Worm (Caenorhabditis elegans) whole organism, late embryonic: ENCODE results near the gene gldi-11.

ENCODE experiments used
- C08G9.2 ChIP-seq: sonication (generic microtip); optimal IDR thresholded peaks from 2 replicates; lab custom pipeline; 2016; ENCODE audit warnings: mild to moderate bottlenecking, missing genetic modification characterization, moderate library complexity, missing compliant biosample characterization
- Y22D7AL.16 ChIP-seq: sonication (generic microtip); optimal IDR thresholded peaks from 2 replicates; lab custom pipeline; 2016; ENCODE audit warnings: missing genetic modification characterization, missing compliant biosample characterization
- ahr-1 ChIP-seq: sonication (generic microtip); optimal IDR thresholded peaks from 2 replicates; lab custom pipeline; 2016; ENCODE audit warnings: missing genetic modification characterization, missing compliant biosample characterization
- ama-1 ChIP-seq: fragments of 150-350 bp; optimal IDR thresholded peaks from 2 replicates; lab custom pipeline; 2014
- ceh-14 ChIP-seq: sonication (generic microtip); optimal IDR thresholded peaks from 2 replicates; lab custom pipeline; 2016; ENCODE audit warnings: missing genotype, missing genetic modification characterization, missing compliant biosample characterization
- ceh-2 ChIP-seq: sonication (generic microtip); optimal IDR thresholded peaks from 2 replicates; lab custom pipeline; 2016; ENCODE audit warnings: missing genotype, missing genetic modification characterization, missing compliant biosample characterization
- ceh-24 ChIP-seq: sonication (generic microtip); optimal IDR thresholded peaks from 2 replicates; lab custom pipeline; 2016; ENCODE audit warnings: mild to moderate bottlenecking, missing genetic modification characterization, missing compliant biosample characterization
- ceh-30 ChIP-seq: fragments of 150-350 bp; optimal IDR thresholded peaks from 2 replicates; lab custom pipeline; 2014; ENCODE audit warnings: missing biosample characterization, missing genetic modification characterization
- ceh-48 ChIP-seq: sonication (generic microtip); optimal IDR thresholded peaks from 2 replicates; lab custom pipeline; 2016; ENCODE audit warnings: missing genetic modification characterization, inconsistent platforms, missing compliant biosample characterization
- ceh-9 ChIP-seq: sonication (generic microtip); optimal IDR thresholded peaks from 2 replicates; lab custom pipeline; 2016; ENCODE audit warnings: mild to moderate bottlenecking, missing genetic modification characterization, inconsistent platforms, missing compliant biosample characterization
- elt-2 ChIP-seq: sonication (generic microtip); optimal IDR thresholded peaks from 2 replicates; lab custom pipeline; 2016; ENCODE audit warnings: missing genetic modification reagents, missing genetic modification characterization, missing compliant biosample characterization
- elt-4 ChIP-seq: sonication (generic microtip); optimal IDR thresholded peaks from 2 replicates; lab custom pipeline; 2016; ENCODE audit warnings: missing genetic modification characterization, missing compliant biosample characterization
- fkh-10 ChIP-seq: fragments of 150-350 bp; optimal IDR thresholded peaks from 2 replicates; lab custom pipeline; 2014; ENCODE audit warnings: missing biosample characterization, missing genetic modification reagents, missing genetic modification characterization
- gmeb-2 ChIP-seq: sonication (generic microtip); optimal IDR thresholded peaks from 2 replicates; lab custom pipeline; 2016; ENCODE audit warnings: missing genetic modification characterization, inconsistent platforms, missing compliant biosample characterization
- hlh-15 ChIP-seq: sonication (generic microtip); optimal IDR thresholded peaks from 2 replicates; lab custom pipeline; 2016; ENCODE audit warnings: missing genetic modification characterization, missing compliant biosample characterization
- hlh-6 ChIP-seq: sonication (generic microtip); optimal IDR thresholded peaks from 2 replicates; lab custom pipeline; 2016; ENCODE audit warnings: missing genotype, missing genetic modification characterization, missing compliant biosample characterization
- hlh-8 ChIP-seq: sonication (generic microtip); optimal IDR thresholded peaks from 2 replicates; lab custom pipeline; 2016; ENCODE audit warnings: missing genotype, missing genetic modification characterization, missing compliant biosample characterization
- lim-6 ChIP-seq: sonication (generic microtip); optimal IDR thresholded peaks from 2 replicates; lab custom pipeline; 2016; ENCODE audit warnings: missing genetic modification characterization, missing compliant biosample characterization
- nfya-1 ChIP-seq: sonication (generic microtip); optimal IDR thresholded peaks from 2 replicates; lab custom pipeline; 2017; ENCODE audit warnings: missing genetic modification characterization, mild to moderate bottlenecking, missing compliant biosample characterization, antibody characterized with exemption, moderate library complexity
- nhr-11 ChIP-seq: fragments of 150-350 bp; optimal IDR thresholded peaks from 2 replicates; lab custom pipeline; 2014; ENCODE audit warnings: missing biosample characterization, missing genetic modification characterization
- nhr-232 ChIP-seq: sonication (generic microtip); optimal IDR thresholded peaks from 2 replicates; lab custom pipeline; 2016; ENCODE audit warnings: missing genetic modification characterization, missing compliant biosample characterization
- odd-2 ChIP-seq: sonication (generic microtip); optimal IDR thresholded peaks from 2 replicates; lab custom pipeline; 2017; ENCODE audit warnings: antibody characterized with exemption, mild to moderate bottlenecking, missing genetic modification characterization, missing compliant biosample characterization
- pag-3 ChIP-seq: sonication (generic microtip); optimal IDR thresholded peaks from 2 replicates; lab custom pipeline; 2016; ENCODE audit warnings: missing compliant biosample characterization, missing genetic modification characterization, borderline replicate concordance
- pat-9 ChIP-seq: fragments of 200-800 bp; sonication (Bioruptor generic); optimal IDR thresholded peaks from 2 replicates; lab custom pipeline; 2018; ENCODE audit warnings: mild to moderate bottlenecking, missing genetic modification characterization, moderate library complexity, missing compliant biosample characterization
- pax-1 ChIP-seq: fragments of 150-350 bp; optimal IDR thresholded peaks from 2 replicates; lab custom pipeline; 2014; ENCODE audit warnings: missing biosample characterization, missing genetic modification characterization
- pha-2 ChIP-seq: sonication (generic microtip); optimal IDR thresholded peaks from 2 replicates; lab custom pipeline; 2017; ENCODE audit warnings: mild to moderate bottlenecking, missing genetic modification characterization, missing compliant biosample characterization
- pha-4 ChIP-seq: fragments of 150-350 bp; optimal IDR thresholded peaks from 2 replicates; lab custom pipeline; 2018; ENCODE audit warnings: missing biosample characterization, missing genetic modification reagents, missing genetic modification characterization
- pqm-1 ChIP-seq: sonication (generic microtip); optimal IDR thresholded peaks from 2 replicates; lab custom pipeline; 2016; ENCODE audit warnings: missing genetic modification characterization, missing compliant biosample characterization
- rnt-1 ChIP-seq: sonication (generic microtip); optimal IDR thresholded peaks from 2 replicates; lab custom pipeline; 2016; ENCODE audit warnings: missing genetic modification characterization, missing compliant biosample characterization
- sdc-2 ChIP-seq: sonication (generic microtip); optimal IDR thresholded peaks from 2 replicates; lab custom pipeline; 2016; ENCODE audit warnings: missing genotype, missing genetic modification characterization, missing compliant biosample characterization
- syd-9 ChIP-seq: sonication (generic microtip); optimal IDR thresholded peaks from 2 replicates; lab custom pipeline; 2016; ENCODE audit warnings: mild to moderate bottlenecking, missing genetic modification characterization, moderate library complexity, missing compliant biosample characterization
- tbx-2 ChIP-seq: sonication (generic microtip); optimal IDR thresholded peaks from 2 replicates; lab custom pipeline; 2016; ENCODE audit warnings: missing genetic modification characterization, missing compliant biosample characterization
- ttx-3 ChIP-seq: sonication (generic microtip); optimal IDR thresholded peaks from 2 replicates; lab custom pipeline; 2016; ENCODE audit warnings: missing genetic modification reagents, missing genetic modification characterization, missing compliant biosample characterization
- unc-3 ChIP-seq, 2 experiments: fragments of 200-800 bp in 1 of 2; sonication (Bioruptor generic) in 1 of 2; sonication (generic microtip) in 1 of 2; conservative IDR thresholded peaks in 1 of 2; optimal IDR thresholded peaks in 1 of 2; 2 replicates each; pipeline versions ENCODE4 v1.3.6 to Lab custom; 2016 to 2022; ENCODE audit warnings: missing compliant biosample characterization in 2 of 2, missing genetic modification characterization in 2 of 2, missing genetic modification reagents in 1 of 2
- unc-42 ChIP-seq: sonication (generic microtip); optimal IDR thresholded peaks from 2 replicates; lab custom pipeline; 2016; ENCODE audit warnings: missing genotype, missing genetic modification characterization, missing compliant biosample characterization
- unc-55 ChIP-seq: sonication (generic microtip); optimal IDR thresholded peaks from 2 replicates; lab custom pipeline; 2017; ENCODE audit warnings: missing biosample characterization, missing genetic modification reagents, missing genetic modification characterization
- zip-5 ChIP-seq: sonication (generic microtip); optimal IDR thresholded peaks from 2 replicates; lab custom pipeline; 2016; ENCODE audit warnings: missing genetic modification characterization, missing compliant biosample characterization
- ztf-16 ChIP-seq: sonication (generic microtip); optimal IDR thresholded peaks from 2 replicates; lab custom pipeline; 2017; ENCODE audit warnings: missing genetic modification characterization, missing compliant biosample characterization

The gldi-11 gene

DNA sequence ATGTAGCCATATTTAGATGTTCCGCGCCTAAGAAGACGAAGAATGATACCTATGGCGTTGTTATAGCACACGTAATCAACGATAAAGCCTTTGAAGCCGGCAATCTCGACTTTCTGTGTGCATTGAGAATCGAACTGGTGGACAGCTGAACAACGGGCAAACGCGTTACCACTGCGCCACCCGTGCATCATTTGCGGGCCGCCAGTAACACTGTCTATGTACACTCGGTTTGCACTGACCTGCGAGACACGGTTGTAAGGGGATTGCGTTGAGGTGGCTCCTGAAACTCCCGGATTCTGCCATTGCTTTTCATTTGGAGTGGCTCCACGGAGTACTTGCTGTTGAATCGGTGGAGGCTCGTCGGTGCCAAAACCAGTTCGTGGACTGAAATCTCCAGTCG lies 3.2 kb downstream of the gldi-11 start (continued):
- TF ChIP-seq odd-2 (tag; lab: Kevin White, UChicago) (no peak), pha-2 (tag; lab: Kevin White, UChicago) (peak; percentile 74), unc-55 (GFP tag; lab: Kevin White, UChicago) (no peak), Y22D7AL.16 (tag; lab: Kevin White, UChicago) (peak; percentile 67), syd-9 (tag; lab: Kevin White, UChicago) (peak; percentile 49), hlh-8 (tag; lab: Kevin White, UChicago) (no peak), tbx-2 (tag; lab: Kevin White, UChicago) (peak; percentile 81), hlh-6 (tag; lab: Kevin White, UChicago) (peak; percentile 90), C08G9.2 (peak; percentile 43), elt-4 (no peak), pag-3 (tag; lab: Kevin White, UChicago) (no peak), ceh-24 (tag; lab: Kevin White, UChicago) (no peak), sdc-2 (tag; lab: Kevin White, UChicago) (peak; percentile 67), pax-1 (tag; lab: Kevin White, UChicago) (no peak), ceh-48 (tag; lab: Kevin White, UChicago) (peak; percentile 2), pqm-1 (tag; lab: Kevin White, UChicago) (no peak)

DNA sequence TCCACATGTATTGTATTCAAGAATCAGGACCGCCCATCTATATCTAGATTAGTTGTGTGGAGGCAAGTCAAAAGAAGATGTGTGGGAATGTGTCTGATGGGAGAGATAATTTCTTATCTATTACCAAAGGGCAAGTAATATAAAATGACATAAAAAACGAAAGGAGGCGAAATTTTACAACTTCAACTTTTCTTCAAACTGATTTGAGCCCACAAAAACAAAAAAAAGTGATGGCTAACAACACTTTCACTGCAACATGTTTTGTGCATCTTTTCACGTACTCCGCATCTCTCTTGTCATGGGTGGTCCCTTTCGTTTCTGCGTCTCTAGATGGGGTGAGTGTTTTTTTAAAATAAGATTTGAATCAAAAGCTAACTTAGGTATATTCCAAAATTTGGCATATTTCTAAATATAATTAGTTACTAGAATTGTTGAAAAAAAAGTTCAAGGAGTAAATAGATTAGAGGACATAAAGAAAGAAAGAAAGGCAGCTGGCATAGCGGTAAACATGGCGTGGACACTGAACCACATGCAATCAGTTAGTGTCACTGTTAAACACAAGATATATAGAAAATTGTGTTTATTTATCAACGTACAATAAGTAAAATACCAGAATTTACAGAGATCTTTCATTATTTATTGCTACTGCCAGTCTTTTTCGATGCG lies 3.9 kb downstream of the gldi-11 start, which contains the start of gene ZK546.19:
Gene ZK546.19 (plus strand): TSS at position 186 of the 666 bp plus-strand sequence.
- no peak for TF ChIP-seq nfya-1 (tag; lab: Kevin White, UChicago)
- TF ChIP-seq nhr-11 = no peak
- TF ChIP-seq ceh-24 (tag; lab: Kevin White, UChicago) = no peak
- TF ChIP-seq rnt-1 = peak; percentile 27
- TF ChIP-seq unc-42 (tag; lab: Kevin White, UChicago) = peak; percentile 5
- TF ChIP-seq elt-4 = no peak

- TF ChIP-seq lim-6 (tag; lab: Kevin White, UChicago) (no peak), ttx-3 (no peak), gmeb-2 (tag; lab: Kevin White, UChicago) (no peak), pat-9 (tag; lab: Kevin White, UChicago) (no peak), ahr-1 (tag; lab: Kevin White, UChicago) (no peak), ceh-2 (tag; lab: Kevin White, UChicago) (no peak), fkh-10 (GFP tag; lab: Kevin White, UChicago) (no peak), elt-2 (tag; lab: Kevin White, UChicago) (no peak), pha-4 (tag; lab: Kevin White, UChicago) (no peak), ama-1 (lab: Kevin White, UChicago) (no peak), ceh-14 (no peak), rnt-1 (no peak)
- TF ChIP-seq, all 69 proteins: peak for 0
These were observed 4.5 kb downstream of the gldi-11 start, which contains the start of gene cblc-1 for ce11 chrII:4941050-4941449. Gene cblc-1, minus strand, starts transcription at chrII:4941150.

DNA sequence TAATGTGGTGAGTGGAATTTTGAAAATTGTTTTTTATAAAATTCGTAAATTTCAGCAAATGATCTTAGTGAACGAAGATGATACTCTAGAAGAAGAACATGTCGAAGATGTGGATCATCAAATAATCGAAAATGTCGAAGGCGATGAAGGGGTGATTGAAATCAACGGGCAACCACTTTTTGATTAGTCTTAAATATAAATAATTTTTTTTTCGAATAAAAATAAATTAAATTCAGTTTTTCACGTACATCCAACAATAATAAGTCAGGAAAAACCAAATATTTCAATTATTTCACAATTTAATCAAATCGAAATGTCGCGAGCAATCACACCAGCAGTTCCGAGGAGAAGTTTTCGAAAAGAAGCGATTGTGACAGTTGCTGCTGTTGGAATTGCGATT lies 7.8 kb downstream of the gldi-11 start, which contains the start of gene ZK546.4:
Gene ZK546.4 (plus strand): TSS at position 301 of the 400 bp plus-strand sequence.
- TF ChIP-seq unc-3 (GFP tag; conservative IDR thresholded peaks at IDR 0.05; lab: Robert Waterston, UW) (no peak), unc-3 (tag; optimal IDR thresholded peaks at IDR 0.05; lab: Kevin White, UChicago) (no peak), ceh-2 (tag; lab: Kevin White, UChicago) (no peak), ceh-30 (tag; lab: Kevin White, UChicago) (no peak), C08G9.2 (no peak), hlh-6 (tag; lab: Kevin White, UChicago) (no peak), zip-5 (tag; lab: Kevin White, UChicago) (no peak), unc-42 (tag; lab: Kevin White, UChicago) (no peak), pat-9 (tag; lab: Kevin White, UChicago) (no peak), gmeb-2 (tag; lab: Kevin White, UChicago) (no peak), nhr-11 (no peak), ztf-16 (tag; lab: Kevin White, UChicago) (no peak), ceh-9 (tag; lab: Kevin White, UChicago) (no peak), nhr-232 (no peak), hlh-15 (no peak)
